Worm (Caenorhabditis elegans) whole organism, L4 larva: Measurements from ENCODE around the gene C26B2.7.

Experiments
- D1046.2 ChIP-seq: fragments of 200-800 bp; sonication (Bioruptor generic); IDR thresholded peaks from 2 replicates; pipeline ENCODE4 v1.3.6; 2022; ENCODE audit warnings: missing genetic modification characterization, missing compliant biosample characterization
- F10B5.3 ChIP-seq: sonication (generic microtip); optimal IDR thresholded peaks from 2 replicates; lab custom pipeline; 2016; ENCODE audit warnings: mild to moderate bottlenecking, missing genetic modification characterization, missing compliant biosample characterization
- F26F4.8 ChIP-seq: fragments of 200-800 bp; sonication (Bioruptor generic); conservative IDR thresholded peaks from 2 replicates; pipeline ENCODE4 v1.3.6; 2022; ENCODE audit warnings: missing genetic modification characterization, missing compliant biosample characterization
- Y105C5A.15 ChIP-seq: fragments of 200-800 bp; sonication (Bioruptor generic); IDR thresholded peaks from 2 replicates; pipeline ENCODE4 v1.3.6; 2022; ENCODE audit warnings: missing genetic modification characterization, missing compliant biosample characterization
- Y5F2A.4 ChIP-seq: fragments of 200-800 bp; sonication (Bioruptor generic); optimal IDR thresholded peaks from 2 replicates; lab custom pipeline; 2018; ENCODE audit warnings: mild to moderate bottlenecking, missing genetic modification characterization, missing compliant biosample characterization
- ZK337.2 ChIP-seq: fragments of 200-800 bp; sonication (Bioruptor generic); IDR thresholded peaks from 2 replicates; pipeline ENCODE4 v1.3.6; 2022; ENCODE audit warnings: missing genetic modification reagents, missing genetic modification characterization, missing compliant biosample characterization
- aha-1 ChIP-seq: fragments of 150-350 bp; peaks from one replicate; lab custom pipeline; 2014; ENCODE audit warnings: missing biosample characterization, missing genetic modification characterization
- ama-1 ChIP-seq: fragments of 150-350 bp; optimal IDR thresholded peaks from 2 replicates; lab custom pipeline; 2014; ENCODE audit warnings: inconsistent platforms, mixed read lengths
- ceh-20 ChIP-seq: fragments of 200-800 bp; sonication (Bioruptor generic); IDR thresholded peaks from 2 replicates; pipeline ENCODE4 v1.3.6; 2022; ENCODE audit warnings: missing genetic modification reagents, missing genetic modification characterization, missing compliant biosample characterization
- cey-2 ChIP-seq: sonication (generic microtip); optimal IDR thresholded peaks from 3 replicates; lab custom pipeline; 2017; ENCODE audit warnings: missing genetic modification characterization, mild to moderate bottlenecking, missing compliant biosample characterization, antibody characterized with exemption, borderline replicate concordance; ENCODE audit not compliant: insufficient read depth
- ctbp-1 ChIP-seq: fragments of 200-800 bp; sonication (Bioruptor generic); IDR thresholded peaks from 2 replicates; pipeline ENCODE4 v1.3.6; 2022; ENCODE audit warnings: missing genetic modification reagents, missing genetic modification characterization, missing compliant biosample characterization
- dmd-6 ChIP-seq: fragments of 200-800 bp; sonication (Bioruptor generic); IDR thresholded peaks from 2 replicates; pipeline ENCODE4 v1.3.6; 2022; ENCODE audit warnings: missing genetic modification reagents, missing genetic modification characterization, missing compliant biosample characterization
- dmd-8 ChIP-seq: fragments of 200-800 bp; sonication (Bioruptor generic); IDR thresholded peaks from 2 replicates; pipeline ENCODE4 v1.3.6; 2022; ENCODE audit warnings: missing genetic modification characterization, missing compliant biosample characterization
- dpl-1 ChIP-seq: fragments of 150-350 bp; optimal IDR thresholded peaks from 2 replicates; lab custom pipeline; 2014; ENCODE audit warnings: missing biosample characterization, missing genetic modification reagents, missing genetic modification characterization
- duxl-1 ChIP-seq: sonication (generic microtip); optimal IDR thresholded peaks from 2 replicates; lab custom pipeline; 2016; ENCODE audit warnings: mild to moderate bottlenecking, missing genetic modification characterization, moderate library complexity, missing compliant biosample characterization; ENCODE audit not compliant: poor library complexity
- dve-1 ChIP-seq: sonication (generic microtip); optimal IDR thresholded peaks from 2 replicates; lab custom pipeline; 2017; ENCODE audit warnings: antibody characterized with exemption, mild to moderate bottlenecking, missing genetic modification characterization, missing compliant biosample characterization; ENCODE audit not compliant: insufficient read depth
- egl-27 ChIP-seq: sonication (generic microtip); optimal IDR thresholded peaks from 3 replicates; lab custom pipeline; 2017; ENCODE audit warnings: missing biosample characterization, missing genetic modification reagents, missing genetic modification characterization
- fos-1 ChIP-seq: fragments of 150-350 bp; optimal IDR thresholded peaks from 2 replicates; lab custom pipeline; 2014; ENCODE audit warnings: missing biosample characterization, missing genetic modification characterization
- hmg-1.1 ChIP-seq: fragments of 200-800 bp; sonication (Bioruptor generic); IDR thresholded peaks from 2 replicates; pipeline ENCODE4 v1.3.6; 2022; ENCODE audit warnings: missing genetic modification reagents, missing genetic modification characterization, missing compliant biosample characterization
- lin-13 ChIP-seq: fragments of 150-350 bp; optimal IDR thresholded peaks from 2 replicates; lab custom pipeline; 2014; ENCODE audit warnings: missing biosample characterization, missing genetic modification reagents, missing genetic modification characterization
- lin-15B ChIP-seq: fragments of 150-350 bp; sonication (generic microtip); optimal IDR thresholded peaks from 3 replicates; lab custom pipeline; 2014; ENCODE audit warnings: missing biosample characterization, missing genetic modification characterization
- madf-5 ChIP-seq, 2 experiments: fragments of 200-800 bp; sonication (Bioruptor generic); IDR thresholded peaks; 2 replicates each; pipeline ENCODE4 v1.3.6; 2022; ENCODE audit warnings: missing compliant biosample characterization in 2 of 2, missing genetic modification characterization in 2 of 2
- mep-1 ChIP-seq: fragments of 150-350 bp; sonication (generic microtip); optimal IDR thresholded peaks from 3 replicates; lab custom pipeline; 2014; ENCODE audit warnings: missing biosample characterization, missing genetic modification characterization
- mes-2 ChIP-seq: sonication (generic microtip); optimal IDR thresholded peaks from 2 replicates; lab custom pipeline; 2016; ENCODE audit warnings: missing genotype, mild to moderate bottlenecking, missing genetic modification characterization, missing compliant biosample characterization; ENCODE audit not compliant: poor library complexity, severe bottlenecking
- nhr-11 ChIP-seq: fragments of 150-350 bp; optimal IDR thresholded peaks from 2 replicates; lab custom pipeline; 2014; ENCODE audit warnings: missing biosample characterization, missing genetic modification characterization
- nhr-237 ChIP-seq: sonication (generic microtip); optimal IDR thresholded peaks from 2 replicates; lab custom pipeline; 2017; ENCODE audit warnings: missing biosample characterization, missing genetic modification characterization
- nhr-28 ChIP-seq: fragments of 150-350 bp; optimal IDR thresholded peaks from 2 replicates; lab custom pipeline; 2014; ENCODE audit warnings: missing biosample characterization, missing genetic modification characterization
- nhr-42 ChIP-seq: fragments of 200-800 bp; sonication (Bioruptor generic); IDR thresholded peaks from 2 replicates; pipeline ENCODE4 v1.3.6; 2022; ENCODE audit warnings: missing genetic modification characterization, missing compliant biosample characterization
- nhr-76 ChIP-seq: fragments of 150-350 bp; optimal IDR thresholded peaks from 2 replicates; lab custom pipeline; 2014; ENCODE audit warnings: missing biosample characterization, missing genetic modification characterization
- nhr-77 ChIP-seq: fragments of 150-350 bp; optimal IDR thresholded peaks from 2 replicates; lab custom pipeline; 2014; ENCODE audit warnings: missing biosample characterization, missing genetic modification characterization
- pha-4 ChIP-seq, 2 experiments: fragments of 150-350 bp in 1 of 2; fragments of 200-800 bp in 1 of 2; sonication (Bioruptor generic) in 1 of 2; IDR thresholded peaks in 1 of 2; optimal IDR thresholded peaks in 1 of 2; 2 replicates each; pipeline versions ENCODE4 v1.3.6 to Lab custom; 2014 to 2022; ENCODE audit warnings: missing genetic modification characterization in 2 of 2, missing genetic modification reagents in 2 of 2, missing biosample characterization in 1 of 2, missing compliant biosample characterization in 1 of 2
- rbr-2 ChIP-seq: sonication (generic microtip); optimal IDR thresholded peaks from 2 replicates; lab custom pipeline; 2016; ENCODE audit warnings: missing genotype, missing genetic modification characterization, missing compliant biosample characterization
- sdz-12 ChIP-seq: fragments of 200-800 bp; sonication (Bioruptor generic); optimal IDR thresholded peaks from 2 replicates; lab custom pipeline; 2018; ENCODE audit warnings: mild to moderate bottlenecking, missing genetic modification characterization, missing compliant biosample characterization
- skn-1 ChIP-seq: fragments of 150-350 bp; optimal IDR thresholded peaks from 2 replicates; lab custom pipeline; 2014; ENCODE audit warnings: missing biosample characterization, missing genetic modification characterization
- tra-1 ChIP-seq: fragments of 200-800 bp; sonication (Bioruptor generic); IDR thresholded peaks from 2 replicates; pipeline ENCODE4 v1.3.6; 2022; ENCODE audit warnings: missing genetic modification reagents, missing genetic modification characterization, missing compliant biosample characterization
- unc-39 ChIP-seq: sonication (generic microtip); optimal IDR thresholded peaks from 2 replicates; lab custom pipeline; 2017; ENCODE audit warnings: missing biosample characterization, missing genetic modification characterization
- unc-62 ChIP-seq, 3 experiments: fragments of 150-350 bp in 1 of 3; sonication (generic microtip); optimal IDR thresholded peaks in 2 of 3; peaks in 1 of 3; 1 replicate in 1 of 3; 2 replicates in 2 of 3; lab custom pipeline; 2014 to 2017; ENCODE audit warnings: missing biosample characterization in 3 of 3, missing genetic modification characterization in 3 of 3, missing genetic modification reagents in 3 of 3, missing genotype in 1 of 3
- zag-1 ChIP-seq: fragments of 150-350 bp; optimal IDR thresholded peaks from 2 replicates; lab custom pipeline; 2014; ENCODE audit warnings: missing biosample characterization, missing genetic modification characterization
- zfp-2 ChIP-seq: sonication (generic microtip); optimal IDR thresholded peaks from 2 replicates; lab custom pipeline; 2016; ENCODE audit warnings: mild to moderate bottlenecking, missing genetic modification characterization, missing compliant biosample characterization

The C26B2.7 gene

ce11 chrIV:8044574-8044973, 28.5 kb downstream of the C26B2.7 start, which contains the start of gene nhr-258:
Gene nhr-258 (plus strand): TSS chrIV:8044938.
- TF ChIP-seq lin-13 (GFP tag; lab: Kevin White, UChicago) (no peak), nhr-28 (peak; percentile 25), dmd-6 (GFP tag; lab: Robert Waterston, UW) (peak; percentile 32; the same call in 1 of the 2 replicates), duxl-1 (tag; lab: Kevin White, UChicago) (no peak), mes-2 (tag; lab: Kevin White, UChicago) (no peak), Y5F2A.4 (GFP tag; lab: Kevin White, UChicago) (no peak), ceh-20 (GFP tag; lab: Robert Waterston, UW) (no peak), nhr-77 (tag; lab: Kevin White, UChicago) (no peak), zfp-2 (tag; lab: Kevin White, UChicago) (no peak), aha-1 (tag; lab: Kevin White, UChicago) (peak; percentile 30), Y105C5A.15 (GFP tag; lab: Robert Waterston, UW) (no peak), F10B5.3 (tag; lab: Kevin White, UChicago) (no peak), dve-1 (tag; lab: Kevin White, UChicago) (no peak)

ce11 chrIV:8048083-8048482, 32.0 kb downstream of the C26B2.7 start:
- no peak for TF ChIP-seq mep-1 (tag; lab: Kevin White, UChicago)
- no peak for TF ChIP-seq sdz-12 (GFP tag; lab: Kevin White, UChicago)
- no peak for TF ChIP-seq F10B5.3 (tag; lab: Kevin White, UChicago)
- TF ChIP-seq nhr-76 (tag; lab: Kevin White, UChicago), result no peak
- TF ChIP-seq rbr-2 (tag; lab: Kevin White, UChicago), result no peak
- TF ChIP-seq nhr-28, result no peak
- no peak for TF ChIP-seq lin-15B
- no peak for TF ChIP-seq nhr-237 (tag; lab: Kevin White, UChicago)
- TF ChIP-seq D1046.2, result no peak
- TF ChIP-seq nhr-42 (GFP tag; lab: Robert Waterston, UW), result no peak
- TF ChIP-seq hmg-1.1 (GFP tag; lab: Robert Waterston, UW), result no peak
- TF ChIP-seq F26F4.8 (GFP tag; lab: Robert Waterston, UW), result no peak
- no peak for TF ChIP-seq ama-1 (lab: Kevin White, UChicago)
- TF ChIP-seq ctbp-1 (GFP tag; lab: Robert Waterston, UW), result no peak
- TF ChIP-seq dmd-8 (GFP tag; lab: Robert Waterston, UW), result no peak

- no peak for TF ChIP-seq tra-1
- no peak for TF ChIP-seq dpl-1 (GFP tag; lab: Kevin White, UChicago)
- TF ChIP-seq madf-5 (GFP tag; IDR thresholded peaks at IDR 0.05; lab: Robert Waterston, UW), result no peak
- TF ChIP-seq zag-1 (tag; lab: Kevin White, UChicago), result no peak
- no peak for TF ChIP-seq ZK337.2 (GFP tag; lab: Robert Waterston, UW)
- no peak for TF ChIP-seq skn-1 (tag; lab: Kevin White, UChicago)
- no peak for TF ChIP-seq egl-27 (tag; lab: Kevin White, UChicago)
- no peak for TF ChIP-seq mes-2 (tag; lab: Kevin White, UChicago)
These were observed 36.6 kb downstream of the C26B2.7 start for ce11 chrIV:8052694-8053093.

- no peak for TF ChIP-seq unc-39 (tag; lab: Kevin White, UChicago)
- TF ChIP-seq nhr-11 (tag; lab: Kevin White, UChicago), result no peak
- peak in 1 of 2 experiments; percentile 70 for TF ChIP-seq unc-62 (GFP tag; optimal IDR thresholded peaks at IDR 0.05 in 1 of 2; lab: Kevin White, UChicago)
- no peak for TF ChIP-seq unc-62 (tag; optimal IDR thresholded peaks at IDR 0.05; lab: Kevin White, UChicago)
- TF ChIP-seq pha-4 (GFP tag; IDR thresholded peaks at IDR 0.05; lab: Robert Waterston, UW), result no peak
- no peak for TF ChIP-seq pha-4 (tag; optimal IDR thresholded peaks at IDR 0.05; lab: Kevin White, UChicago)
- TF ChIP-seq aha-1 (tag; lab: Kevin White, UChicago), result no peak
- no peak for TF ChIP-seq fos-1 (tag; lab: Kevin White, UChicago)
- TF ChIP-seq cey-2 (tag; lab: Kevin White, UChicago), result no peak
These were observed 37.9 kb downstream of the C26B2.7 start for ce11 chrIV:8053955-8054354.
